Fruit fly (Drosophila melanogaster): ENCODE measurements around the gene CG3557.
A peak's percentile ranks its signal among the peaks of the same experiment; 100 is the strongest.

CG3557 gene

DNA sequence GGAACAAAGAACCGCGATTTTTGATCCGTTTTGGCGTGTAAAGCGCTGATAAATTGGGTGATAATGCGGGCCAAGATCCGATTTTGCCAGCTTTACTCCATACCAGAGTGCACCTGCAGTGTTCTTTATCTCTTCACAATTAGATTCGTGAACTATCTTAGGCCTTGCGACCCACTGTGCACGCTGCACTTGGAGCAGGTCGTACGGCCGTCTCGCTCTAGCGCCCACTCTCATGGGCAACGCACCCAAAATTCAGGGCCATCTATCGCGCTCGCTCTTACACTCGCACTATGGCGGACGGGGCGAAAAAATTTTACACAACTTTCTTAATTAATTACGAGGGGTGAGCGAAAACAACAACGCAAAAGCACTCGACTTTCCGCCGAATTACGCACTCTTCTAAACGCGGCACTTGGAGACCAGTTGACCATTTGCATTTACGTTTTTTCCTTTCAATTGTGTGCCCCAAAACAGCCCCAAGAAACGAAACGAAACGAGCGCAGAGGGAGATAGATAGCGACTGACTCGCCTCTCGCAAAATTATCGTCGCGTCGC, 21.3 kb downstream of the CG3557 start (continued):
- TF ChIP-seq PHDP (tag; optimal IDR thresholded peaks at IDR 0.05): no peak
- TF ChIP-seq Hand (GFP tag; optimal IDR thresholded peaks at IDR 0.05): no peak
- no peak for TF ChIP-seq CG10366 (GFP tag; IDR thresholded peaks at IDR 0.05)
- TF ChIP-seq CG14667 (GFP tag; IDR thresholded peaks at IDR 0.05): no peak
- TF ChIP-seq kay (GFP tag; optimal IDR thresholded peaks at IDR 0.05): no peak
- TF ChIP-seq Jarid2 (GFP tag; optimal IDR thresholded peaks at IDR 0.05): peak; percentile 6
- peak; percentile 7 for TF ChIP-seq pzg (GFP tag; optimal IDR thresholded peaks at IDR 0.05)
- no peak for TF ChIP-seq oc (tag; optimal IDR thresholded peaks at IDR 0.05)
- no peak for TF ChIP-seq CG30403 (GFP tag; optimal IDR thresholded peaks at IDR 0.05)
- TF ChIP-seq Drgx (GFP tag; IDR thresholded peaks at IDR 0.05): peak; percentile 13; the same call in 1 of the 2 replicates
- TF ChIP-seq CG7372 (GFP tag; IDR thresholded peaks at IDR 0.05): no peak
- no peak for TF ChIP-seq h (optimal IDR thresholded peaks at IDR 0.05)
- TF ChIP-seq nom (GFP tag; optimal IDR thresholded peaks at IDR 0.05): no peak
- no peak for TF ChIP-seq CG10959 (GFP tag; IDR thresholded peaks at IDR 0.05)
- peak; percentile 44; the same call in 2 of the 3 replicates for TF ChIP-seq HLH4C (GFP tag; IDR thresholded peaks at IDR 0.05; ENCODE audit: partially characterized antibody)
- no peak for TF ChIP-seq Oaz (GFP tag; IDR thresholded peaks at IDR 0.05)
- no peak for TF ChIP-seq CG10462 (GFP tag; optimal IDR thresholded peaks at IDR 0.05)
- TF ChIP-seq CG8388 (GFP tag; optimal IDR thresholded peaks at IDR 0.05): no peak
- TF ChIP-seq D (optimal IDR thresholded peaks at IDR 0.05): peak; percentile 41
- no peak for TF ChIP-seq D (GFP tag; optimal IDR thresholded peaks at IDR 0.05)
- TF ChIP-seq Rfx (GFP tag; IDR thresholded peaks at IDR 0.05): peak; percentile 26
- TF ChIP-seq CG9932 (GFP tag; IDR thresholded peaks at IDR 0.05): 0 out of 2 replicates have a peak, but pooled peaks have one; percentile 6
- peak; percentile 19 for TF ChIP-seq CG13624 (GFP tag; optimal IDR thresholded peaks at IDR 0.05)
- TF ChIP-seq Bgb (GFP tag; IDR thresholded peaks at IDR 0.05; ENCODE audit: partially characterized antibody): peak; percentile 49; the same call in 1 of the 2 replicates
- TF ChIP-seq insv (GFP tag; optimal IDR thresholded peaks at IDR 0.05): no peak
- TF ChIP-seq chinmo (GFP tag; IDR thresholded peaks at IDR 0.05; ENCODE audit: partially characterized antibody): peak; percentile 98
- TF ChIP-seq slp2 (GFP tag; optimal IDR thresholded peaks at IDR 0.05): no peak
- TF ChIP-seq crol (GFP tag; IDR thresholded peaks at IDR 0.05): no peak
- TF ChIP-seq knrl (GFP tag; IDR thresholded peaks at IDR 0.05; ENCODE audit: partially characterized antibody): peak; percentile 61
- TF ChIP-seq Trl (optimal IDR thresholded peaks at IDR 0.05): peak in 1 of 2 experiments; percentile 21
- TF ChIP-seq Trl (GFP tag; optimal IDR thresholded peaks at IDR 0.05): peak; percentile 20
- peak; percentile 67 for TF ChIP-seq CG6791 (GFP tag; IDR thresholded peaks at IDR 0.05; ENCODE audit: partially characterized antibody)
- TF ChIP-seq Abd-B (GFP tag; optimal IDR thresholded peaks at IDR 0.05): peak; percentile 22
- peak; percentile 36; the same call in 1 of the 2 replicates for TF ChIP-seq esg (GFP tag; conservative IDR thresholded peaks at IDR 0.05)
- no peak for TF ChIP-seq Lpt (GFP tag; optimal IDR thresholded peaks at IDR 0.05)
- peak; percentile 68 for TF ChIP-seq YL-1 (GFP tag; optimal IDR thresholded peaks at IDR 0.05)
- peak; percentile 27; the same call in 1 of the 2 replicates for TF ChIP-seq CG13287 (GFP tag; IDR thresholded peaks at IDR 0.05; ENCODE audit: partially characterized antibody)
- no peak for TF ChIP-seq Mrtf (GFP tag; IDR thresholded peaks at IDR 0.05)
- no peak for TF ChIP-seq ERR (GFP tag; optimal IDR thresholded peaks at IDR 0.05)
- peak; percentile 5; the same call in 2 of the 3 replicates for TF ChIP-seq ci (GFP tag; IDR thresholded peaks at IDR 0.05)
- TF ChIP-seq Taf1 (GFP tag; IDR thresholded peaks at IDR 0.05): no peak
- no peak for TF ChIP-seq sc (optimal IDR thresholded peaks at IDR 0.05)
- no peak for TF ChIP-seq sc (GFP tag; optimal IDR thresholded peaks at IDR 0.05)
- TF ChIP-seq ap (GFP tag; IDR thresholded peaks at IDR 0.05): no peak
- no peak for TF ChIP-seq CG12744 (GFP tag; optimal IDR thresholded peaks at IDR 0.05)
- no peak for TF ChIP-seq lov (optimal IDR thresholded peaks at IDR 0.05)
- TF ChIP-seq lov (GFP tag; IDR thresholded peaks at IDR 0.05): no peak
- peak; percentile 90 for TF ChIP-seq phol (tag; optimal IDR thresholded peaks at IDR 0.05)
- no peak for TF ChIP-seq Bdp1 (GFP tag; optimal IDR thresholded peaks at IDR 0.05)
- no peak for TF ChIP-seq CG9437 (GFP tag; optimal IDR thresholded peaks at IDR 0.05)
- TF ChIP-seq ab (GFP tag; optimal IDR thresholded peaks at IDR 0.05): no peak
- no peak for TF ChIP-seq peb (GFP tag; IDR thresholded peaks at IDR 0.05)

All from whole organism, embryonic.